Fruit fly (Drosophila melanogaster) whole organism, embryonic: ENCODE measurements around the gene CG10874.
A peak's percentile ranks its signal among the peaks of the same experiment; 100 is the strongest.

Experiments used
- Abd-B ChIP-seq: fragments of 200-800 bp; sonication (Bioruptor generic); optimal IDR thresholded peaks from 2 replicates; lab custom pipeline; 2018; ENCODE audit warnings: missing biosample characterization, mild to moderate bottlenecking, missing genetic modification characterization, moderate library complexity
- CG10147 ChIP-seq: fragments of 200-800 bp; sonication (Bioruptor generic); optimal IDR thresholded peaks from 2 replicates; lab custom pipeline; 2019; ENCODE audit warnings: missing biosample characterization, mild to moderate bottlenecking, missing genetic modification characterization, moderate library complexity
- CG10543 ChIP-seq: fragments of 200-800 bp; sonication (Bioruptor generic); optimal IDR thresholded peaks from 3 replicates; lab custom pipeline; 2017; ENCODE audit warnings: missing biosample characterization, mild to moderate bottlenecking, missing genetic modification characterization, moderate library complexity
- CG11456 ChIP-seq: fragments of 200-800 bp; sonication (Bioruptor generic); IDR thresholded peaks from 3 replicates; pipeline ENCODE4 v1.3.6; 2022; ENCODE audit warnings: missing biosample characterization, missing genetic modification characterization
- CG11695 ChIP-seq: fragments of 200-800 bp; sonication (Bioruptor generic); IDR thresholded peaks from 3 replicates; pipeline ENCODE4 v1.3.6; 2022; ENCODE audit warnings: missing biosample characterization, missing genetic modification characterization
- CG12219 ChIP-seq: fragments of 200-800 bp; sonication (Bioruptor generic); optimal IDR thresholded peaks from 3 replicates; lab custom pipeline; 2018; ENCODE audit warnings: missing biosample characterization, mild to moderate bottlenecking, missing genetic modification characterization
- CG12299 ChIP-seq: fragments of 200-800 bp; sonication (Bioruptor generic); optimal IDR thresholded peaks from 2 replicates; lab custom pipeline; 2018; ENCODE audit warnings: missing biosample characterization, mild to moderate bottlenecking, missing genetic modification characterization
- CG14014 ChIP-seq: fragments of 200-800 bp; sonication (Bioruptor generic); IDR thresholded peaks from 2 replicates; pipeline ENCODE4 v1.3.6; 2022; ENCODE audit warnings: missing biosample characterization, missing genetic modification characterization
- CG14050 ChIP-seq: fragments of 200-800 bp; sonication (Bioruptor generic); IDR thresholded peaks from 3 replicates; pipeline ENCODE4 v1.3.6; 2022; ENCODE audit warnings: missing biosample characterization, missing genetic modification characterization
- CG15073 ChIP-seq: fragments of 200-800 bp; sonication (Bioruptor generic); optimal IDR thresholded peaks from 2 replicates; lab custom pipeline; 2016; ENCODE audit warnings: missing biosample characterization, missing genetic modification characterization
- CG1647 ChIP-seq: fragments of 200-800 bp; sonication (Bioruptor generic); optimal IDR thresholded peaks from 3 replicates; lab custom pipeline; 2016; ENCODE audit warnings: missing biosample characterization, missing genetic modification characterization
- CG16863 ChIP-seq: fragments of 200-800 bp; sonication (Bioruptor generic); optimal IDR thresholded peaks from 3 replicates; lab custom pipeline; 2016; ENCODE audit warnings: missing biosample characterization, missing genetic modification characterization
- CG17186 ChIP-seq: fragments of 200-800 bp; sonication (Bioruptor generic); optimal IDR thresholded peaks from 3 replicates; lab custom pipeline; 2017; ENCODE audit warnings: missing biosample characterization, missing genetic modification reagents, missing genetic modification characterization
- CG18262 ChIP-seq: fragments of 200-800 bp; optimal IDR thresholded peaks from 3 replicates; lab custom pipeline; 2019; ENCODE audit warnings: missing biosample characterization, mild to moderate bottlenecking, missing genetic modification characterization, moderate library complexity
- CG2889 ChIP-seq: fragments of 200-800 bp; sonication (Bioruptor generic); IDR thresholded peaks from 3 replicates; pipeline ENCODE4 v1.3.6; 2022; ENCODE audit warnings: missing biosample characterization, missing genetic modification characterization
- CG4360 ChIP-seq: fragments of 200-800 bp; sonication (Bioruptor generic); IDR thresholded peaks from 2 replicates; pipeline ENCODE4 v1.3.6; 2022; ENCODE audit warnings: missing biosample characterization, missing genetic modification characterization
- CG6689 ChIP-seq: fragments of 200-800 bp; sonication (Bioruptor generic); IDR thresholded peaks from 2 replicates; pipeline ENCODE4 v1.3.6; 2022; ENCODE audit warnings: missing biosample characterization, missing genetic modification characterization
- CG6813 ChIP-seq: fragments of 200-800 bp; sonication (Bioruptor generic); optimal IDR thresholded peaks from 2 replicates; lab custom pipeline; 2017; ENCODE audit warnings: missing biosample characterization, missing genetic modification characterization, mild to moderate bottlenecking, moderate library complexity, missing genetic modification reagents
- CG7963 ChIP-seq: fragments of 200-800 bp; sonication (Bioruptor generic); IDR thresholded peaks from 3 replicates; pipeline ENCODE4 v1.3.6; 2022; ENCODE audit warnings: missing biosample characterization, missing genetic modification characterization; ENCODE audit not compliant: partially characterized antibody
- CG8924 ChIP-seq: fragments of 200-800 bp; optimal IDR thresholded peaks from 3 replicates; lab custom pipeline; 2019; ENCODE audit warnings: missing biosample characterization, mild to moderate bottlenecking, missing genetic modification characterization, moderate library complexity
- CG9609 ChIP-seq: fragments of 200-800 bp; sonication (Bioruptor generic); optimal IDR thresholded peaks from 3 replicates; lab custom pipeline; 2016; ENCODE audit warnings: missing biosample characterization, missing genetic modification characterization
- D19A ChIP-seq: fragments of 200-800 bp; optimal IDR thresholded peaks from 3 replicates; lab custom pipeline; 2019; ENCODE audit warnings: missing biosample characterization, mild to moderate bottlenecking, missing genetic modification characterization, moderate library complexity
- Dref ChIP-seq: fragments of 200-800 bp; sonication (Bioruptor generic); IDR thresholded peaks from 2 replicates; pipeline ENCODE4 v1.3.6; 2022; ENCODE audit warnings: missing biosample characterization, missing genetic modification characterization
- E2f1 ChIP-seq: fragments of 200-800 bp; sonication (Bioruptor generic); IDR thresholded peaks from 2 replicates; pipeline ENCODE4 v1.3.6; 2022; ENCODE audit warnings: missing biosample characterization, missing genetic modification characterization
- Max ChIP-seq: fragments of 200-800 bp; sonication (Bioruptor generic); optimal IDR thresholded peaks from 2 replicates; lab custom pipeline; 2016; ENCODE audit warnings: missing biosample characterization, mild to moderate bottlenecking, missing genetic modification characterization
- Mrtf ChIP-seq: fragments of 200-800 bp; sonication (Bioruptor generic); IDR thresholded peaks from 3 replicates; pipeline ENCODE4 v1.3.6; 2022; ENCODE audit warnings: missing biosample characterization, missing genetic modification characterization
- NK7.1 ChIP-seq: fragments of 200-800 bp; sonication (Bioruptor generic); optimal IDR thresholded peaks from 3 replicates; lab custom pipeline; 2016; ENCODE audit warnings: missing biosample characterization, missing genetic modification characterization
- Neu2 ChIP-seq: fragments of 200-800 bp; sonication (Bioruptor generic); optimal IDR thresholded peaks from 3 replicates; lab custom pipeline; 2016; ENCODE audit warnings: missing biosample characterization, missing genetic modification characterization, borderline replicate concordance
- Rx ChIP-seq: fragments of 200-800 bp; sonication (Bioruptor generic); IDR thresholded peaks from 2 replicates; pipeline ENCODE4 v1.3.6; 2022; ENCODE audit warnings: missing biosample characterization, missing genetic modification characterization
- Sry-β ChIP-seq: fragments of 200-800 bp; sonication (Bioruptor generic); optimal IDR thresholded peaks from 2 replicates; lab custom pipeline; 2018; ENCODE audit warnings: missing biosample characterization, mild to moderate bottlenecking, missing genetic modification characterization, moderate library complexity
- amos ChIP-seq: fragments of 200-800 bp; sonication (Bioruptor generic); IDR thresholded peaks from 2 replicates; pipeline ENCODE4 v1.3.6; 2022; ENCODE audit warnings: missing biosample characterization, missing genetic modification characterization; ENCODE audit not compliant: partially characterized antibody
- ci ChIP-seq: fragments of 200-800 bp; sonication (Bioruptor generic); IDR thresholded peaks from 3 replicates; pipeline ENCODE4 v1.3.6; 2022; ENCODE audit warnings: missing biosample characterization, missing genetic modification characterization
- dysf ChIP-seq: fragments of 200-800 bp; sonication (Bioruptor generic); IDR thresholded peaks from 3 replicates; pipeline ENCODE4 v1.3.6; 2022; ENCODE audit warnings: missing biosample characterization, missing genetic modification characterization
- fd96Cb ChIP-seq: fragments of 200-800 bp; sonication (Bioruptor generic); optimal IDR thresholded peaks from 2 replicates; lab custom pipeline; 2018; ENCODE audit warnings: missing biosample characterization, mild to moderate bottlenecking, missing genetic modification characterization, moderate library complexity
- ftz-f1 ChIP-seq: fragments of 200-800 bp; sonication (Bioruptor generic); optimal IDR thresholded peaks from 2 replicates; lab custom pipeline; 2016; ENCODE audit warnings: missing biosample characterization, missing genetic modification characterization
- hb ChIP-seq: fragments of 200-800 bp; sonication (Bioruptor generic); IDR thresholded peaks from 3 replicates; pipeline ENCODE4 v1.3.6; 2022; ENCODE audit warnings: missing biosample characterization, missing genetic modification characterization; ENCODE audit not compliant: partially characterized antibody
- hth ChIP-seq: fragments of >200 bp; optimal IDR thresholded peaks from 2 replicates; lab custom pipeline; 2017; ENCODE audit warnings: inconsistent platforms
- jumu ChIP-seq: fragments of 200-800 bp; sonication (Bioruptor generic); optimal IDR thresholded peaks from 3 replicates; lab custom pipeline; 2016; ENCODE audit warnings: missing biosample characterization, missing genetic modification characterization
- lov ChIP-seq, 2 experiments: fragments of 200-800 bp in 1 of 2; fragments of >200 bp in 1 of 2; sonication (Bioruptor generic) in 1 of 2; IDR thresholded peaks in 1 of 2; optimal IDR thresholded peaks in 1 of 2; 2 replicates in 1 of 2; 3 replicates in 1 of 2; pipeline versions ENCODE4 v1.3.6 to Lab custom; 2017 to 2022; ENCODE audit warnings: missing biosample characterization in 1 of 2, missing genetic modification characterization in 1 of 2
- nau ChIP-seq: fragments of 200-800 bp; sonication (Bioruptor generic); optimal IDR thresholded peaks from 3 replicates; lab custom pipeline; 2017; ENCODE audit warnings: missing biosample characterization, mild to moderate bottlenecking, missing genetic modification characterization, missing genetic modification reagents
- org-1 ChIP-seq: fragments of 200-800 bp; sonication (Bioruptor generic); optimal IDR thresholded peaks from 2 replicates; lab custom pipeline; 2017; ENCODE audit warnings: missing biosample characterization, missing genetic modification characterization
- scrt ChIP-seq: fragments of 200-800 bp; sonication (Bioruptor generic); optimal IDR thresholded peaks from 2 replicates; lab custom pipeline; 2018; ENCODE audit warnings: missing biosample characterization, mild to moderate bottlenecking, missing genetic modification characterization, moderate library complexity
- slou ChIP-seq: fragments of 200-800 bp; sonication (Bioruptor generic); optimal IDR thresholded peaks from 3 replicates; lab custom pipeline; 2016; ENCODE audit warnings: missing biosample characterization, missing genetic modification characterization
- slp2 ChIP-seq: fragments of 200-800 bp; sonication (Bioruptor generic); optimal IDR thresholded peaks from 2 replicates; lab custom pipeline; 2016; ENCODE audit warnings: missing biosample characterization, missing genetic modification characterization
- stc ChIP-seq: fragments of 200-800 bp; sonication (Bioruptor generic); IDR thresholded peaks from 2 replicates; pipeline ENCODE4 v1.3.6; 2022; ENCODE audit warnings: missing biosample characterization, missing genetic modification characterization
- tgo ChIP-seq: fragments of 200-800 bp; sonication (Bioruptor generic); IDR thresholded peaks from 3 replicates; pipeline ENCODE4 v1.3.6; 2022; ENCODE audit warnings: missing biosample characterization, missing genetic modification characterization
- trh ChIP-seq: fragments of 200-800 bp; sonication (Bioruptor generic); optimal IDR thresholded peaks from 2 replicates; lab custom pipeline; 2016; ENCODE audit warnings: missing biosample characterization, missing genetic modification characterization
- ttk ChIP-seq: fragments of 200-800 bp; sonication (Bioruptor generic); IDR thresholded peaks from 2 replicates; pipeline ENCODE4 v2.1.2; 2022; ENCODE audit warnings: missing biosample characterization, missing genetic modification characterization
- z ChIP-seq: fragments of 200-800 bp; sonication (Bioruptor generic); IDR thresholded peaks from 3 replicates; pipeline ENCODE4 v1.3.6; 2022; ENCODE audit warnings: missing biosample characterization, missing genetic modification characterization

Gene CG10874

DNA sequence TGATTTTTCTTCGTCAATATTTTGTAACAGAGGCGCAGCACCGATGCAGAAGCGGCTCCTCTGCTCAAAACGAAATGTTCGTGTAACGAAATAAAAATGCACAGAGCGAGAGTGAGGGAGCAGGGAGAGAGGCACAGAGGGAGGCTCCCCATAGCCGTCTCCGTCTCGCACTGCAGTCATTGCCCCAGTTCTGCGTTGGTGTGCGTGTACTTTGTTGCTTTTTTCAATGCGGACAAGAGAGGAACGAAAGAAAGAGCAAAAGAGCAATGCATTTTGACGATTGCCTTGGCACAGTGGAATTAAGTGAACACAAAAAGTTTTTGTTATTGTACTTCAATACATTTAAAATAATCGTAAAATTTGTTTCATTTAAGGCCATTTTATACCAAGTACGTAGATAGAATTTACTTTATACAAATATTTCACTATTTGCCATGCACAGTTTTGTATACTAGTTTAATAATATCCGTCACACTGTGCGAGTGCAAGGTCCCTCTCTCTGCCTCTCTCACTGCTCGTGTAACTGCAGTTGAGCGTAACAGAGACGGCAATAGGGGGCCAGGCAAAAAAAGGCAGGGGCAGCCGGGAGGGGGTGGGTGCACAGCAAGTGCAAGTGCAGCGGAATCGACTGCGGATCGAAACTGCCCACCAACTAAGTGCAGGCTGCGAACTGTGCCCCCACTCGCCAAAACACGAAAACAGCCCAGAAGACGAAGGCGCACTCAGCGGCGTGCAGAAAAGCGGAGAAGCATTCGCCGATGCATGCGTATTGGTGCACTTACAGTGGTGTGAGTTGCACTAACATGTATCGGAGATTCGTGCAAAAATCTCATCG, 10.0 kb upstream of the CG10874 start (continued):
- TF ChIP-seq z (peak; percentile 87), CG12219 (GFP tag; lab: Kevin White, UChicago) (peak; percentile 99), CG2889 (GFP tag; lab: Robert Waterston, UW) (peak; percentile 94), ttk (GFP tag; lab: Robert Waterston, UW) (peak; percentile 99), NK7.1 (peak; percentile 96), CG10147 (GFP tag; lab: Kevin White, UChicago) (peak; percentile 93), CG17186 (GFP tag; lab: Kevin White, UChicago) (peak; percentile 97), CG1647 (peak; percentile 96), CG4360 (GFP tag; lab: Robert Waterston, UW) (peak; percentile 93), CG12299 (peak; percentile 97), CG10543 (GFP tag; lab: Kevin White, UChicago) (peak; percentile 39), CG18262 (tag; lab: Kevin White, UChicago) (peak; percentile 100), CG16863 (GFP tag; lab: Kevin White, UChicago) (peak; percentile 99), nau (GFP tag; lab: Kevin White, UChicago) (peak; percentile 98), CG11695 (GFP tag; lab: Robert Waterston, UW) (peak; percentile 98), E2f1 (GFP tag; lab: Robert Waterston, UW) (peak; percentile 99), slou (GFP tag; lab: Kevin White, UChicago) (peak; percentile 78), org-1 (GFP tag; lab: Kevin White, UChicago) (peak; percentile 99), scrt (GFP tag; lab: Kevin White, UChicago) (peak; percentile 92), CG14014 (GFP tag; lab: Robert Waterston, UW) (peak; percentile 96), Mrtf (GFP tag; lab: Robert Waterston, UW) (peak; percentile 97), hb (GFP tag; lab: Robert Waterston, UW) (peak; percentile 90), Rx (peak; percentile 98), CG14050 (GFP tag; lab: Robert Waterston, UW) (peak; percentile 98), Dref (GFP tag; lab: Robert Waterston, UW) (no peak), CG9609 (GFP tag; lab: Kevin White, UChicago) (peak; percentile 96), Abd-B (GFP tag; lab: Kevin White, UChicago) (peak; percentile 97), stc (GFP tag; lab: Robert Waterston, UW) (peak; percentile 100), dysf (GFP tag; lab: Robert Waterston, UW) (peak; percentile 96), tgo (peak; percentile 98), Sry-β (GFP tag; lab: Kevin White, UChicago) (peak; percentile 79), amos (peak; percentile 32; the same call in 1 of the 2 replicates), CG6689 (peak; percentile 99), ci (GFP tag; lab: Robert Waterston, UW) (peak; percentile 100), ftz-f1 (peak; percentile 83), CG15073 (GFP tag; lab: Kevin White, UChicago) (peak; percentile 90), D19A (tag; lab: Kevin White, UChicago) (peak; percentile 98), CG6813 (GFP tag; lab: Kevin White, UChicago) (peak; percentile 99), jumu (GFP tag; lab: Kevin White, UChicago) (peak; percentile 98), Max (GFP tag; lab: Kevin White, UChicago) (peak; percentile 98), Neu2 (GFP tag; lab: Kevin White, UChicago) (peak; percentile 96), lov (optimal IDR thresholded peaks at IDR 0.05; lab: Kevin White, UChicago) (no peak), lov (GFP tag; IDR thresholded peaks at IDR 0.05; lab: Robert Waterston, UW) (peak; percentile 100), fd96Cb (peak; percentile 100), trh (GFP tag; lab: Kevin White, UChicago) (peak; percentile 97), CG7963 (peak; percentile 65), hth (lab: Kevin White, UChicago) (no peak), CG11456 (GFP tag; lab: Robert Waterston, UW) (peak; percentile 89), CG8924 (tag; lab: Kevin White, UChicago) (peak; percentile 99), slp2 (peak; percentile 98)
